Worm (Caenorhabditis elegans): ENCODE data around the gene F40G9.6.

- TF ChIP-seq dao-5 (tag; optimal IDR thresholded peaks at IDR 0.05) (no peak), W03F9.2 (tag; optimal IDR thresholded peaks at IDR 0.05) (no peak)
Observed at ce11 chrIII:143121-143520, 36.2 kb upstream of the F40G9.6 start, which contains the start of gene fbxb-82.
